Fruit fly (Drosophila melanogaster) whole organism, pupa: Measurements from ENCODE around the gene CG32444.

ENCODE experiments used
- CG10348 ChIP-seq: fragments of 200-800 bp; sonication (Bioruptor generic); IDR thresholded peaks from 2 replicates; pipeline ENCODE4 v1.3.6; 2022; ENCODE audit warnings: missing biosample characterization, missing genetic modification characterization
- Pif1B ChIP-seq: fragments of 200-800 bp; sonication (Bioruptor generic); optimal IDR thresholded peaks from 3 replicates; lab custom pipeline; 2016; ENCODE audit warnings: missing biosample characterization, missing genetic modification characterization

DNA sequence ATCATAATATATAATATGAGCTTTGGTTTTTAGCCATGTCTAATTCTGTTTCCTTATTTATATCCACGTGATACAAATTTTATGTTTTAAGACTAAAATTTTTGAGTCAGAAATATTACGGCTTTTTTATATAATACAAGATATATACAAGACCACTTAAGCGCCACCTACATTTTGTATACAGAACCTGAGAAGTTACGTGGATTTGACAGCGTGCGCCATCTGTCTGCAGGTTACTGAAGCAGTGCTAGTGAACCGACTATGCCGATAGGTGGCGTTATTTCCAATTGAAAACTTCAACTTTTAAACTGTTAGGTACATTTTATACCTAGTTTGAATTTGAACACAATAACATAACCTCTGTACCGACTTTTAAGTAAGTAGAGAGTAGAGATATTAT lies 16.0 kb downstream of the CG32444 start:
- TF ChIP-seq Pif1B (GFP tag; lab: Kevin White, UChicago) (no peak), CG10348 (GFP tag; lab: Robert Waterston, UW) (no peak)
